Worm (Caenorhabditis elegans) whole organism, L2 larva: ENCODE data around the gene srh-223.

Experiments used
- F13H6.1 ChIP-seq: sonication (generic microtip); optimal IDR thresholded peaks from 2 replicates; lab custom pipeline; 2016; ENCODE audit warnings: missing genetic modification characterization, missing compliant biosample characterization
- ZK546.5 ChIP-seq: sonication (generic microtip); optimal IDR thresholded peaks from 2 replicates; lab custom pipeline; 2017; ENCODE audit warnings: missing biosample characterization, missing genetic modification characterization
- aly-2 ChIP-seq: fragments of 150-350 bp; optimal IDR thresholded peaks from 2 replicates; lab custom pipeline; 2014; ENCODE audit warnings: missing biosample characterization, missing genetic modification characterization
- ama-1 ChIP-seq: fragments of 150-350 bp; optimal IDR thresholded peaks from 2 replicates; lab custom pipeline; 2018; ENCODE audit warnings: inconsistent platforms
- egl-27 ChIP-seq: sonication (generic microtip); optimal IDR thresholded peaks from 3 replicates; lab custom pipeline; 2017; ENCODE audit warnings: missing biosample characterization, missing genetic modification reagents, missing genetic modification characterization
- elt-3 ChIP-seq: sonication (generic microtip); optimal IDR thresholded peaks from 2 replicates; lab custom pipeline; 2017; ENCODE audit warnings: missing biosample characterization, missing genetic modification characterization
- lin-13 ChIP-seq: fragments of 150-350 bp; optimal IDR thresholded peaks from 2 replicates; lab custom pipeline; 2014; ENCODE audit warnings: missing biosample characterization, missing genetic modification reagents, missing genetic modification characterization
- lsy-2 ChIP-seq, 2 experiments: fragments of 150-350 bp in 1 of 2; sonication (generic microtip) in 1 of 2; optimal IDR thresholded peaks; 2 replicates each; lab custom pipeline; 2014 to 2017; ENCODE audit warnings: missing biosample characterization in 2 of 2, missing genetic modification characterization in 2 of 2
- mab-5 ChIP-seq: fragments of 150-350 bp; optimal IDR thresholded peaks from 2 replicates; lab custom pipeline; 2014; ENCODE audit warnings: missing biosample characterization, missing genetic modification characterization
- nhr-6 ChIP-seq: fragments of 150-350 bp; optimal IDR thresholded peaks from 2 replicates; lab custom pipeline; 2014; ENCODE audit warnings: missing biosample characterization, missing genetic modification characterization
- ztf-4 ChIP-seq: fragments of 150-350 bp; optimal IDR thresholded peaks from 2 replicates; lab custom pipeline; 2014; ENCODE audit warnings: missing biosample characterization, missing genetic modification characterization

DNA sequence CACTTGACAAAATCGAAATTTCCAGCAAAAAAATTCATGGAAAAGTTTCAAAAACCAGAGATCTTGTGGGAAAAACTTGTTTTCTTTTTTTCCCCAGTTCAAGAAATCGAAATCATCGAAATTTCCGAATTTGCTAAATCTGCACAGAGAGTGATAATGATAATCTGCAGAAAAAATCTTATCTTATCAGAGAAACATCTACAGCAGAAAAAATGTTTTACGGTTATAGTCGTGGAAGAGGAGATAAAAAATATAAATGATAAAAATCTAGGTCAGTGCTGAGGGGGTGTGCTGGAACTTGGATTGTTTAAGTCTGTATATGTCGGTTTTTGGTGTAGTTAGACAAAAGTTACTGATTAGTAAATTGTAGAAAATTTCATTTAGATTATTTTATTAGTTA is 50.6 kb downstream of the srh-223 start:
- TF ChIP-seq lin-13 (GFP tag; lab: Kevin White, UChicago) (no peak), ama-1 (lab: Kevin White, UChicago) (no peak), elt-3 (tag; lab: Kevin White, UChicago) (no peak), lsy-2 (tag; optimal IDR thresholded peaks at IDR 0.05; lab: Kevin White, UChicago) (no peak), egl-27 (tag; lab: Kevin White, UChicago) (no peak), mab-5 (no peak), F13H6.1 (no peak), ZK546.5 (tag; lab: Kevin White, UChicago) (no peak), aly-2 (tag; lab: Kevin White, UChicago) (no peak), nhr-6 (no peak), ztf-4 (tag; lab: Kevin White, UChicago) (no peak)
